Fruit fly (Drosophila melanogaster): ENCODE measurements around the gene Nedd4.

The Nedd4 gene

DNA sequence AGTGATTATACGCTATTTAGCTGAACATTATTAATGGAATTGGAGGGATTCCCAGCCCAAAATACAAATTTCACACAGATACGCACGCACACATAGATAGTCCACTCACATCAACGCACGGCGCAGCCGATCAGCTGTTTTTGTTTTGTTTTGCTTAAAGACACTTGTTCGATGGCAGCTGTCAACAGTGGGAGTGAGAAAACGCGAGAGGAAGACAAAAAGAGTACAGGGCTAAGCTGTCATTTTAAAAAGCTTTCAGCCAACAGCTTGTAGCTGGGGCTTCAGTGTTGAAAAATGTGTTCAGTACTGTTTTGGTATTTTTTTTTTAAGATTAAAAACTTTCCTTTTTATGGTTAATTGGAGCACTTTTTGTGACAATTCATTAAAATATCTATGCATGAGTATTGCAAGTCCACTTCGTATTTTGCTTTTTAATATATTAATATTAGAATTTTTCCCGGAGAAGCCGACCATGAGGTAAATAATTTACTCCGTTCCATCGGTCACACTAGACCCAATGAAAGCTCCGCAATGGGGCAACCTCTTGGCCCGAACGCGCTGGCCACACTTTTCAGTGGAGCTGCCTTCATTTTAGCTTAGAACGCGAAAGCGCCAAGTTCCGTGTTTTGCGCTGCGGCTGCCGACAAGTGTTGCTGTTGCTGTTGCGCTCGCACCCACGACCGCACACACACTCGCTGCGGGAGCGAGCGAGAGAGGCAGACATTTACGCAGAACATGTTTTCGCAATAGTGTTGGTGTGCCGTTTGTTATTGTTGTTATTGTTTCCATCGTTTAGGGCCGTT lies 3.2 kb downstream of the Nedd4 start (continued):
- TF ChIP-seq B-H1 (GFP tag; IDR thresholded peaks at IDR 0.05): no peak
- no peak for TF ChIP-seq CG18011 (GFP tag; optimal IDR thresholded peaks at IDR 0.05)
- TF ChIP-seq phol (tag; optimal IDR thresholded peaks at IDR 0.05): peak; percentile 61
- peak; percentile 60 for TF ChIP-seq CG9727 (GFP tag; optimal IDR thresholded peaks at IDR 0.05)
- peak; percentile 30; the same call in 1 of the 2 replicates for TF ChIP-seq Scr (GFP tag; IDR thresholded peaks at IDR 0.05; ENCODE audit: partially characterized antibody)
- no peak for TF ChIP-seq cato (GFP tag; optimal IDR thresholded peaks at IDR 0.05; ENCODE audit: borderline replicate concordance)
- TF ChIP-seq CG3726 (GFP tag; IDR thresholded peaks at IDR 0.05): no peak
- no peak for TF ChIP-seq CG32772 (GFP tag; IDR thresholded peaks at IDR 0.05)
- TF ChIP-seq eyg (GFP tag; optimal IDR thresholded peaks at IDR 0.05): no peak
- peak; percentile 34 for TF ChIP-seq ERR (GFP tag; optimal IDR thresholded peaks at IDR 0.05)
- peak; percentile 71; the same call in 2 of the 3 replicates for TF ChIP-seq sr (GFP tag; IDR thresholded peaks at IDR 0.05)
- peak; percentile 43 for TF ChIP-seq wek (GFP tag; optimal IDR thresholded peaks at IDR 0.05)
- TF ChIP-seq CG9876 (GFP tag; optimal IDR thresholded peaks at IDR 0.05): no peak
- 0 out of 2 replicates have a peak, but pooled peaks have one; percentile 35 for TF ChIP-seq ara (GFP tag; IDR thresholded peaks at IDR 0.05)
- peak; percentile 40; the same call in 2 of the 3 replicates for TF ChIP-seq zfh1 (GFP tag; IDR thresholded peaks at IDR 0.05)
- no peak for TF ChIP-seq Dad (GFP tag; optimal IDR thresholded peaks at IDR 0.05)
- TF ChIP-seq Sox102F (GFP tag; optimal IDR thresholded peaks at IDR 0.05): peak; percentile 33
- TF ChIP-seq Spps (tag; optimal IDR thresholded peaks at IDR 0.05): no peak
- no peak for TF ChIP-seq CG30431 (GFP tag; optimal IDR thresholded peaks at IDR 0.05)
- peak; percentile 37 for TF ChIP-seq CG8924 (tag; optimal IDR thresholded peaks at IDR 0.05)
- peak; percentile 85 for TF ChIP-seq CG9797 (GFP tag; optimal IDR thresholded peaks at IDR 0.05)
- peak; percentile 75 for TF ChIP-seq sens (GFP tag)
- TF ChIP-seq CG31224 (GFP tag; IDR thresholded peaks at IDR 0.05): peak; percentile 45
- TF ChIP-seq CG12071 (GFP tag; optimal IDR thresholded peaks at IDR 0.05): peak; percentile 65
- TF ChIP-seq da (GFP tag; optimal IDR thresholded peaks at IDR 0.05): peak; percentile 9
- no peak for TF ChIP-seq jing (GFP tag; optimal IDR thresholded peaks at IDR 0.05)
- no peak for TF ChIP-seq CG30020 (tag; optimal IDR thresholded peaks at IDR 0.05)
- peak; percentile 52 to 56 for TF ChIP-seq Hr51 (GFP tag; optimal IDR thresholded peaks at IDR 0.05)
- TF ChIP-seq CG1792 (GFP tag; optimal IDR thresholded peaks at IDR 0.05): no peak
- peak; percentile 73 for TF ChIP-seq CG10543 (GFP tag; optimal IDR thresholded peaks at IDR 0.05)
- no peak for TF ChIP-seq CG7963 (GFP tag; IDR thresholded peaks at IDR 0.05; ENCODE audit: partially characterized antibody)
- TF ChIP-seq Hr78 (GFP tag; optimal IDR thresholded peaks at IDR 0.05): no peak
- no peak for TF ChIP-seq CG12744 (GFP tag; optimal IDR thresholded peaks at IDR 0.05)
- TF ChIP-seq CG17912 (GFP tag; optimal IDR thresholded peaks at IDR 0.05): no peak
- peak; percentile 38 for TF ChIP-seq CG15479 (GFP tag; optimal IDR thresholded peaks at IDR 0.05)
- no peak for TF ChIP-seq danr (GFP tag; IDR thresholded peaks at IDR 0.05)
- TF ChIP-seq YL-1 (GFP tag; optimal IDR thresholded peaks at IDR 0.05): peak; percentile 54
- TF ChIP-seq CG13775 (GFP tag; optimal IDR thresholded peaks at IDR 0.05): peak; percentile 55
- no peak for TF ChIP-seq CG2129 (GFP tag; IDR thresholded peaks at IDR 0.05; ENCODE audit: partially characterized antibody)
- TF ChIP-seq Fer2 (tag; optimal IDR thresholded peaks at IDR 0.05): no peak
- no peak for TF ChIP-seq Mrtf (GFP tag; IDR thresholded peaks at IDR 0.05)
- no peak for TF ChIP-seq cas (GFP tag; IDR thresholded peaks at IDR 0.05)
- peak; percentile 47 for TF ChIP-seq zfh2 (GFP tag; optimal IDR thresholded peaks at IDR 0.05)
- peak; percentile 22 for TF ChIP-seq CG17359 (tag; optimal IDR thresholded peaks at IDR 0.05)
- TF ChIP-seq CG10565 (GFP tag; optimal IDR thresholded peaks at IDR 0.05): no peak
- no peak for TF ChIP-seq CG5245 (GFP tag; optimal IDR thresholded peaks at IDR 0.05)
- TF ChIP-seq jigr1 (GFP tag; IDR thresholded peaks at IDR 0.05): no peak
- TF ChIP-seq Dip2 (GFP tag; IDR thresholded peaks at IDR 0.05): no peak
- peak; percentile 49 for TF ChIP-seq CG18764 (GFP tag; optimal IDR thresholded peaks at IDR 0.05)
